Worm (Caenorhabditis elegans) whole organism, young adult: ENCODE measurements around the gene B0024.3.

Source experiments
- B0019.2 ChIP-seq: fragments of 200-800 bp; sonication (Bioruptor generic); conservative IDR thresholded peaks from 2 replicates; pipeline ENCODE4 v1.3.6; 2022; ENCODE audit warnings: missing genetic modification reagents, missing genetic modification characterization, missing compliant biosample characterization
- B0261.1 ChIP-seq: sonication (generic microtip); optimal IDR thresholded peaks from 2 replicates; lab custom pipeline; 2016; ENCODE audit warnings: mild to moderate bottlenecking, missing genetic modification characterization, moderate library complexity, missing compliant biosample characterization
- C17E4.6 ChIP-seq: fragments of 200-800 bp; sonication (Bioruptor generic); IDR thresholded peaks from 2 replicates; pipeline ENCODE4 v1.3.6; 2022; ENCODE audit warnings: missing genetic modification reagents, missing genetic modification characterization, missing compliant biosample characterization
- D2030.7 ChIP-seq: fragments of 200-800 bp; sonication (Bioruptor generic); IDR thresholded peaks from 2 replicates; pipeline ENCODE4 v1.3.6; 2022; ENCODE audit warnings: missing genetic modification reagents, missing genetic modification characterization, missing compliant biosample characterization
- F52B5.7 ChIP-seq: sonication (generic microtip); optimal IDR thresholded peaks from 2 replicates; lab custom pipeline; 2016; ENCODE audit warnings: mild to moderate bottlenecking, missing genetic modification characterization, missing compliant biosample characterization
- F57C9.4 ChIP-seq: sonication (generic microtip); optimal IDR thresholded peaks from 2 replicates; lab custom pipeline; 2017; ENCODE audit warnings: mild to moderate bottlenecking, missing genetic modification characterization, missing compliant biosample characterization
- K11D2.4 ChIP-seq: fragments of 200-800 bp; sonication (Bioruptor generic); IDR thresholded peaks from 2 replicates; pipeline ENCODE4 v1.3.6; 2022; ENCODE audit warnings: missing genetic modification reagents, missing genetic modification characterization, missing compliant biosample characterization
- K12H6.12 ChIP-seq: fragments of 200-800 bp; sonication (Bioruptor generic); optimal IDR thresholded peaks from 2 replicates; lab custom pipeline; 2018; ENCODE audit warnings: mild to moderate bottlenecking, missing genetic modification characterization, missing compliant biosample characterization
- T26A5.8 ChIP-seq: sonication (generic microtip); optimal IDR thresholded peaks from 2 replicates; lab custom pipeline; 2016; ENCODE audit warnings: missing genetic modification characterization, missing compliant biosample characterization
- Y67H2A.10 ChIP-seq: fragments of 200-800 bp; sonication (Bioruptor generic); conservative IDR thresholded peaks from 2 replicates; pipeline ENCODE4 v1.3.6; 2022; ENCODE audit warnings: missing genetic modification reagents, missing genetic modification characterization, missing compliant biosample characterization
- ZK185.1 ChIP-seq: sonication (generic microtip); optimal IDR thresholded peaks from 2 replicates; lab custom pipeline; 2016; ENCODE audit warnings: mild to moderate bottlenecking, missing genetic modification characterization, missing compliant biosample characterization; ENCODE audit not compliant: poor library complexity, severe bottlenecking
- akir-1 ChIP-seq: fragments of 200-800 bp; sonication (Bioruptor generic); optimal IDR thresholded peaks from 2 replicates; lab custom pipeline; 2018; ENCODE audit warnings: mild to moderate bottlenecking, missing genetic modification characterization, moderate library complexity, missing compliant biosample characterization
- aptf-2 ChIP-seq: fragments of 200-800 bp; sonication (Bioruptor generic); conservative IDR thresholded peaks from 2 replicates; pipeline ENCODE4 v1.3.6; 2022; ENCODE audit warnings: missing genetic modification reagents, missing genetic modification characterization, missing compliant biosample characterization
- attf-3 ChIP-seq: fragments of 200-800 bp; sonication (Bioruptor generic); conservative IDR thresholded peaks from 2 replicates; pipeline ENCODE4 v1.3.6; 2022; ENCODE audit warnings: missing genetic modification reagents, missing genetic modification characterization, missing compliant biosample characterization
- bed-1 ChIP-seq: fragments of 200-800 bp; sonication (Bioruptor generic); IDR thresholded peaks from 2 replicates; pipeline ENCODE4 v1.3.6; 2022; ENCODE audit warnings: missing genetic modification reagents, missing genetic modification characterization, missing compliant biosample characterization
- cebp-1 ChIP-seq, 2 experiments: fragments of 200-800 bp in 1 of 2; sonication (Bioruptor generic) in 1 of 2; sonication (generic microtip) in 1 of 2; IDR thresholded peaks in 1 of 2; optimal IDR thresholded peaks in 1 of 2; 2 replicates each; pipeline versions ENCODE4 v1.3.6 to Lab custom; 2017 to 2022; ENCODE audit warnings: missing compliant biosample characterization in 2 of 2, missing genetic modification characterization in 2 of 2, mild to moderate bottlenecking in 1 of 2, missing genetic modification reagents in 1 of 2, moderate library complexity in 1 of 2
- cebp-2 ChIP-seq: fragments of 200-800 bp; sonication (Bioruptor generic); IDR thresholded peaks from 2 replicates; pipeline ENCODE4 v1.3.6; 2022; ENCODE audit warnings: missing genetic modification characterization, missing compliant biosample characterization
- ceh-40 ChIP-seq: fragments of 200-800 bp; sonication (Bioruptor generic); IDR thresholded peaks from 2 replicates; pipeline ENCODE4 v1.3.6; 2022; ENCODE audit warnings: missing genetic modification characterization, missing compliant biosample characterization
- ceh-58 ChIP-seq: fragments of 200-800 bp; sonication (Bioruptor generic); IDR thresholded peaks from 2 replicates; pipeline ENCODE4 v1.3.6; 2022; ENCODE audit warnings: missing genetic modification characterization, missing compliant biosample characterization
- dox-1 ChIP-seq: fragments of 200-800 bp; sonication (Bioruptor generic); IDR thresholded peaks from 2 replicates; pipeline ENCODE4 v1.3.6; 2022; ENCODE audit warnings: missing genetic modification reagents, missing genetic modification characterization, missing compliant biosample characterization
- egl-44 ChIP-seq: fragments of 200-800 bp; sonication (Bioruptor generic); IDR thresholded peaks from 2 replicates; pipeline ENCODE4 v1.3.6; 2022; ENCODE audit warnings: missing genetic modification reagents, missing genetic modification characterization, missing compliant biosample characterization
- egrh-3 ChIP-seq: fragments of 200-800 bp; sonication (Bioruptor generic); IDR thresholded peaks from 2 replicates; pipeline ENCODE4 v1.3.6; 2022; ENCODE audit warnings: missing genetic modification reagents, missing genetic modification characterization, missing compliant biosample characterization
- gei-17 ChIP-seq: fragments of 200-800 bp; sonication (Bioruptor generic); optimal IDR thresholded peaks from 2 replicates; lab custom pipeline; 2018; ENCODE audit warnings: mild to moderate bottlenecking, missing genetic modification characterization, missing compliant biosample characterization
- hlh-26 ChIP-seq: fragments of 200-800 bp; sonication (Bioruptor generic); conservative IDR thresholded peaks from 2 replicates; pipeline ENCODE4 v1.3.6; 2022; ENCODE audit warnings: missing genetic modification reagents, missing genetic modification characterization, missing compliant biosample characterization
- hmg-1.2 ChIP-seq: fragments of 200-800 bp; sonication (Bioruptor generic); IDR thresholded peaks from 2 replicates; pipeline ENCODE4 v1.3.6; 2022; ENCODE audit warnings: missing genetic modification reagents, missing genetic modification characterization, missing compliant biosample characterization
- let-526 ChIP-seq: fragments of 200-800 bp; sonication (Bioruptor generic); IDR thresholded peaks from 2 replicates; pipeline ENCODE4 v1.3.6; 2022; ENCODE audit warnings: missing genetic modification reagents, missing genetic modification characterization, missing compliant biosample characterization
- let-607 ChIP-seq, 2 experiments: fragments of 200-800 bp in 1 of 2; sonication (Bioruptor generic) in 1 of 2; sonication (generic microtip) in 1 of 2; optimal IDR thresholded peaks; 2 replicates each; lab custom pipeline; 2016 to 2018; ENCODE audit warnings: mild to moderate bottlenecking in 2 of 2, missing compliant biosample characterization in 2 of 2, missing genetic modification characterization in 2 of 2, moderate library complexity in 2 of 2, missing genotype in 1 of 2
- lin-26 ChIP-seq: fragments of 200-800 bp; sonication (Bioruptor generic); IDR thresholded peaks from 2 replicates; pipeline ENCODE4 v1.3.6; 2022; ENCODE audit warnings: missing genetic modification reagents, missing genetic modification characterization, missing compliant biosample characterization
- lin-54 ChIP-seq: fragments of 200-800 bp; sonication (Bioruptor generic); optimal IDR thresholded peaks from 2 replicates; lab custom pipeline; 2018; ENCODE audit warnings: mild to moderate bottlenecking, missing genetic modification characterization, missing compliant biosample characterization
- lsy-27 ChIP-seq: sonication (generic microtip); optimal IDR thresholded peaks from 2 replicates; lab custom pipeline; 2017; ENCODE audit warnings: missing genetic modification characterization, mild to moderate bottlenecking, missing compliant biosample characterization, antibody characterized with exemption, missing genotype, borderline replicate concordance; ENCODE audit not compliant: insufficient read depth
- mes-4 ChIP-seq: sonication (generic microtip); optimal IDR thresholded peaks from 2 replicates; lab custom pipeline; 2016; ENCODE audit warnings: missing genotype, missing genetic modification characterization, missing compliant biosample characterization
- nfyb-1 ChIP-seq: fragments of 200-800 bp; sonication (Bioruptor generic); IDR thresholded peaks from 2 replicates; pipeline ENCODE4 v1.3.6; 2022; ENCODE audit warnings: missing genetic modification reagents, missing genetic modification characterization, missing compliant biosample characterization
- rcor-1 ChIP-seq: fragments of 200-800 bp; sonication (Bioruptor generic); IDR thresholded peaks from 2 replicates; pipeline ENCODE4 v1.3.6; 2022; ENCODE audit warnings: missing genetic modification reagents, missing genetic modification characterization, missing compliant biosample characterization
- unc-130 ChIP-seq: sonication (generic microtip); optimal IDR thresholded peaks from 2 replicates; lab custom pipeline; 2016; ENCODE audit warnings: missing genetic modification reagents, missing genetic modification characterization, missing compliant biosample characterization
- xnd-1 ChIP-seq: sonication (generic microtip); optimal IDR thresholded peaks from 2 replicates; lab custom pipeline; 2016; ENCODE audit warnings: missing genotype, missing genetic modification reagents, missing genetic modification characterization, missing compliant biosample characterization
- zfh-2 ChIP-seq: fragments of 200-800 bp; sonication (Bioruptor generic); conservative IDR thresholded peaks from 2 replicates; pipeline ENCODE4 v1.3.6; 2022; ENCODE audit warnings: missing genetic modification reagents, missing genetic modification characterization, missing compliant biosample characterization
- ztf-18 ChIP-seq: sonication (generic microtip); optimal IDR thresholded peaks from 2 replicates; lab custom pipeline; 2016; ENCODE audit warnings: missing genotype, mild to moderate bottlenecking, missing genetic modification characterization, missing compliant biosample characterization
- ztf-26 ChIP-seq: sonication (generic microtip); optimal IDR thresholded peaks from 2 replicates; lab custom pipeline; 2017; ENCODE audit warnings: missing genetic modification characterization, missing compliant biosample characterization
- ztf-28 ChIP-seq: fragments of 200-800 bp; sonication (Bioruptor generic); IDR thresholded peaks from 2 replicates; pipeline ENCODE4 v1.3.6; 2022; ENCODE audit warnings: missing genetic modification reagents, missing genetic modification characterization, missing compliant biosample characterization
- ztf-3 ChIP-seq: fragments of 200-800 bp; sonication (Bioruptor generic); optimal IDR thresholded peaks from 2 replicates; lab custom pipeline; 2018; ENCODE audit warnings: mild to moderate bottlenecking, missing genetic modification characterization, missing compliant biosample characterization

Gene B0024.3

DNA sequence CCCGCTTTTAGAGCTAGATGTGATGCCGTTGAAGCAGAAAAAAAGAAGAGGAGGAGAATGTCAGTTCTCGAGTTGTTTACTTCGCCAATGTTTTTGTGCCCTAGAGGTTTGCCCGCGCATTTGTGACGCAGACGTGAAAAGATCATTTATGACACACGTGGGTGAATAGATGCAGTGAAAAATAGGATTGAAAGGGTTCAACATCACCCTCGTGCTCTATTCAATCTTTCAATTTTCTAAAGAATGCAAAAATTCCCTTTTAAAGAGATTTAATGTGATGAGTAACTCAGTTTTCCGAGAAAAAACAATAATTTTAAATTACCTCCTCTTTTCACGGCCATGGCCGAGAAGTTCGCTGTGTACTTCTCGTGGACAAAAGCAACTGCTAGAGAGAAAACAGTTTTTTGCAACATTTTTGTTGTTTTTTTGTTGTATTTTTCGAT is 40.9 kb upstream of the B0024.3 start (continued):
- no peak for TF ChIP-seq B0261.1 (tag; lab: Kevin White, UChicago)
- TF ChIP-seq xnd-1 (tag; lab: Kevin White, UChicago): peak; percentile 1
- TF ChIP-seq T26A5.8: no peak
- no peak for TF ChIP-seq aptf-2 (GFP tag; lab: Robert Waterston, UW)
- peak; percentile 24; the same call in 1 of the 2 replicates for TF ChIP-seq hmg-1.2
- no peak for TF ChIP-seq zfh-2 (GFP tag; lab: Robert Waterston, UW)
- peak; percentile 59 for TF ChIP-seq lin-54 (GFP tag; lab: Kevin White, UChicago)
- no peak for TF ChIP-seq bed-1 (GFP tag; lab: Robert Waterston, UW)
- no peak for TF ChIP-seq F57C9.4
- no peak for TF ChIP-seq ztf-26 (tag; lab: Kevin White, UChicago)
- TF ChIP-seq akir-1: no peak
- no peak for TF ChIP-seq gei-17 (GFP tag; lab: Kevin White, UChicago)
- no peak for TF ChIP-seq ceh-58 (GFP tag; lab: Robert Waterston, UW)
- 0 out of 2 replicates have a peak, but pooled peaks have one; percentile 52 for TF ChIP-seq K11D2.4
- TF ChIP-seq B0019.2 (GFP tag; lab: Robert Waterston, UW): no peak
- TF ChIP-seq rcor-1 (GFP tag; lab: Robert Waterston, UW): no peak
- no peak for TF ChIP-seq mes-4 (tag; lab: Kevin White, UChicago)

DNA sequence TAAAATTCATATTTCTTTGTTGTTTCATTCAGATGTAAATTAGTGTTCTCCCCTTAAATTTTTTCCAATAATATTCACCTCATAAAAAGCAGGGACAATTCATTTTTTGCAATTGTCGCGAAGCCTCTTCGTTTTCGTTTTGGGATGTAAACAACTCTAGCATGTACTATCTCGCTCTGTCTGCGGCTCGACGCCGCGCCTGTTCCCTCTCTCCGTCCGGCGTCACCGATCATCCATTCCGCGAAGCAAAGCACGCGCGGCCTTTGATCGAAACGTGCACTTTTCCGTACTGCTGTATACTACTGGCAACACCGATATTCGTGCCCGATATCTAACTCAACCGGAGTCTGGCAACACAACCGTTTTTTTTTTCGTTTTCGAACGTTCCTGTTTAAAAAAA is 40.4 kb upstream of the B0024.3 start:
- TF ChIP-seq let-526 (GFP tag; lab: Robert Waterston, UW) (peak; percentile 10; the same call in 1 of the 2 replicates), zfh-2 (GFP tag; lab: Robert Waterston, UW) (peak; percentile 82), F52B5.7 (tag; lab: Kevin White, UChicago) (no peak), nfyb-1 (GFP tag; lab: Robert Waterston, UW) (0 out of 2 replicates have a peak, but pooled peaks have one; percentile 25), K12H6.12 (no peak), lin-26 (peak; percentile 44; the same call in 1 of the 2 replicates), hmg-1.2 (peak; percentile 17; the same call in 1 of the 2 replicates), ceh-40 (GFP tag; lab: Robert Waterston, UW) (0 out of 2 replicates have a peak, but pooled peaks have one; percentile 48), egrh-3 (GFP tag; lab: Robert Waterston, UW) (no peak), cebp-2 (GFP tag; lab: Robert Waterston, UW) (no peak), D2030.7 (GFP tag; lab: Robert Waterston, UW) (0 out of 2 replicates have a peak, but pooled peaks have one; percentile 5), mes-4 (tag; lab: Kevin White, UChicago) (no peak), ztf-18 (no peak), egl-44 (GFP tag; lab: Robert Waterston, UW) (0 out of 2 replicates have a peak, but pooled peaks have one; percentile 47), ceh-58 (GFP tag; lab: Robert Waterston, UW) (no peak), ZK185.1 (tag; lab: Kevin White, UChicago) (no peak), dox-1 (GFP tag; lab: Robert Waterston, UW) (0 out of 2 replicates have a peak, but pooled peaks have one; percentile 9)
- TF ChIP-seq, all 124 proteins: peak for 9

DNA sequence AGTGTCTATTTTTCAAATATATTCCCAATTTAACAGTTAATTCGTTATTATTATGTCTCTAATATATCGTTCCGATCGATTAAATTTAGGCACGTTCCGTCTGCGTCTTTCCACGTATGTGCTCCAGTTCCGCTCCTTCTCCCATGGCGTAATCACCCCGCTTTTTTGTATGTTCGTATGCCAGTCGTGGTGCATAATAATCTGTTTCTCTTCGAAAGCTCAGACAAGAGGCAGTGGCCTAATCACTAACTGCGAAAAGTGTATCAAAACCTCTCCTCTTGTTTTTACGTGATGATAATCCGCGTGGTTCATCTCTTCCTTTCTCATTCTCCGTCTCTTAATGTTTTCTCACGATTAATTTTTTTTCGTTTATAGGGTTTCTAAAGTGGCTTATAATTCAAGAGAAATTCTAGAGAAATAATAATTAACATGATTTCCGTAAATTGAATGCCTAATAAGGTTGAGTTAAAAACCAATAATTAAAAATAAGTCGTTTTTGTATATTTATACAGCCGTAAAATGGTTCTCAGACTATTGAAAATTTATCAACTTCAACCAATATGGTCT is 39.6 kb upstream of the B0024.3 start:
- TF ChIP-seq unc-130 (GFP tag; lab: Kevin White, UChicago) (no peak), Y67H2A.10 (GFP tag; lab: Robert Waterston, UW) (no peak), lsy-27 (tag; lab: Kevin White, UChicago) (no peak), ztf-18 (no peak), ztf-28 (GFP tag; lab: Robert Waterston, UW) (no peak), T26A5.8 (no peak), egl-44 (GFP tag; lab: Robert Waterston, UW) (no peak), hlh-26 (no peak), ztf-3 (GFP tag; lab: Kevin White, UChicago) (no peak), cebp-1 (GFP tag; IDR thresholded peaks at IDR 0.05; lab: Robert Waterston, UW) (no peak), cebp-1 (tag; optimal IDR thresholded peaks at IDR 0.05; lab: Kevin White, UChicago) (no peak), let-607 (tag; optimal IDR thresholded peaks at IDR 0.05; lab: Kevin White, UChicago) (no peak), attf-3 (no peak), C17E4.6 (no peak), zfh-2 (GFP tag; lab: Robert Waterston, UW) (no peak), mes-4 (tag; lab: Kevin White, UChicago) (no peak)
